Fruit fly (Drosophila melanogaster): ENCODE results near the gene tbrd-1.

The tbrd-1 gene

DNA sequence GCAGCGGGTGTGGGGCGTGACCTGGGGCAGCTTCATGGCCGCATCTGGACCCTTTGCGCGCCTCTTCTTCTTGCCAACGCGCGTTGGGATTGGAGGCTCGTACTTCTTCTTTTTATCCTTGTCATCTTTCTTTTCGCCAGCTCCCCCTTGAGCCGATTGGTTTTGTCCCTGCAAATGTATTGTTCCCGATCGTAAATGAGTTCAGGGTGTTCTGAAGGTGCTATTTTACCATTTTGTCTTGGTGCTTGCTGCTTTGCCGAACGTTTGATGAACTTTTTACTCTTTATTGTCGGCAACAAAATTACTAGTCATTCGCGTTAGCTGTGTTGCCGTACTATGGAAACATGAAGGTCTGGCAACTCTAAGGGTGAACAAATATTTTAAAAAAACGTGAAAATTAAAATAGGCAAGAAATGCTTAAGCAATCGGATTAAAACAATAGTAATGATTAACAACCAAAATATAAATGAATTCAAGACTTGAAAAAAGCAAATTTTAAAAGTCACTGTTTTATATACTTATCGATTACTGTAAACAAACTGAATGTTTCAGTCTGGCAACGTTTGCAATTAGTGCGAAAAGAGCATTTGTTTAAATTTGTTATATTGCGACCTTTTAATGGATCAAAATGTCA lies 37.9 kb upstream of the tbrd-1 start, which contains the start of the genes Rpt2 and CG13599:
Gene Rpt2 (minus strand): TSS at position 464 of the 634 bp plus-strand sequence.
Gene CG13599 (plus strand): TSS at position 545 of the 634 bp plus-strand sequence.
- TF ChIP-seq cyc (GFP tag; optimal IDR thresholded peaks at IDR 0.05) (peak; percentile 9), lz (GFP tag; optimal IDR thresholded peaks at IDR 0.05) (peak; percentile 12), achi (GFP tag; optimal IDR thresholded peaks at IDR 0.05) (no peak), CG8119 (GFP tag; IDR thresholded peaks at IDR 0.05) (no peak), esn (GFP tag; optimal IDR thresholded peaks at IDR 0.05) (peak; percentile 51), dsx (GFP tag; optimal IDR thresholded peaks at IDR 0.05; ENCODE audit: poor library complexity, severe bottlenecking) (peak; percentile 52), Sox102F (GFP tag; optimal IDR thresholded peaks at IDR 0.05) (no peak), CG3032 (tag; optimal IDR thresholded peaks at IDR 0.05) (peak; percentile 4), CG11902 (GFP tag; optimal IDR thresholded peaks at IDR 0.05) (no peak), fkh (GFP tag; optimal IDR thresholded peaks at IDR 0.05) (peak; percentile 93), Sox14 (GFP tag; optimal IDR thresholded peaks at IDR 0.05) (peak; percentile 59), Eip78C (GFP tag) (peak; percentile 19), Sox15 (GFP tag; optimal IDR thresholded peaks at IDR 0.05) (no peak), CG31627 (GFP tag; optimal IDR thresholded peaks at IDR 0.05) (peak; percentile 6)

DNA sequence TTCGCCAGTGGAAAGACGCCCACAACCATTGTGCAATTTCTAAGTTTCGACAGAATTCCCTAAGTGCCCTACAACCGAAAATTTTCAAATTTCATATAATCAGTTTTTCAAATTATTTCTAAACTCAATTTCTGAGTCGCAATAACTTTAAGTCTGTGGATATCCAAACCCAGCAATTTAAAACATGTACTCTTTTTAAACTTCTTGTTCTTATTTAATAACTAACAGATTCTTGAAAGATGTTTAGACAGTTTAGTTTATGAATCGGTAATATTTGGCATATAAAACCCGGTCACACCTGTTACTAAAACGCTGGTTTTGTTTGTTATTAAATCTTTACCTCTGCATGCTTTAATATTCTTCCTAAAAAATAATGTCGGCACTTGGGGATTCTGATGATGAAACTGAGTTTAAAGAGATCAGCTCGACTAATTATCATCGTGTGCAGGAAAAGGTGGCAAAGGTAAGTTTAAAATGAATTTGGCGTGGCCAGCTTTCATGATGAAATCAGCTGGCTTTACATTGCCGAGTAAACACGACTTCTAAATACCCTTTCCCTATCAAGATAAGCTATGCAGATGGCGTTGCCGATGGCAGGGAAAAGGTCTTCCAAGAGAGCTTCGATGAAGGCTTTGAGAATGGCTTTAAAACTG lies 35.7 kb upstream of the tbrd-1 start, which contains the start of the genes CG43998, CG43999 and CG31142:
Gene CG43998 (minus strand): TSS at position 51 of the 653 bp plus-strand sequence.
Gene CG43999 (minus strand): TSS at position 51 of the 653 bp plus-strand sequence.
Gene CG31142 (plus strand): TSS at position 294 of the 653 bp plus-strand sequence.
- no peak for TF ChIP-seq lz (GFP tag; optimal IDR thresholded peaks at IDR 0.05)
- TF ChIP-seq Gug (GFP tag; IDR thresholded peaks at IDR 0.05) = no peak
- peak; percentile 38 for TF ChIP-seq esn (GFP tag; optimal IDR thresholded peaks at IDR 0.05)
- peak; percentile 63 for TF ChIP-seq fkh (GFP tag; optimal IDR thresholded peaks at IDR 0.05)
- TF ChIP-seq CG8119 (GFP tag; IDR thresholded peaks at IDR 0.05) = no peak
- TF ChIP-seq Sox14 (GFP tag; optimal IDR thresholded peaks at IDR 0.05) = peak; percentile 23
- no peak for TF ChIP-seq topi (GFP tag; optimal IDR thresholded peaks at IDR 0.05)
- peak; percentile 61 for TF ChIP-seq Eip78C (GFP tag)
- TF ChIP-seq dsx (GFP tag; optimal IDR thresholded peaks at IDR 0.05; ENCODE audit: poor library complexity, severe bottlenecking) = no peak
- TF ChIP-seq Smox (GFP tag; optimal IDR thresholded peaks at IDR 0.05) = no peak
- no peak for TF ChIP-seq achi (GFP tag; optimal IDR thresholded peaks at IDR 0.05)
- no peak for TF ChIP-seq cyc (GFP tag; optimal IDR thresholded peaks at IDR 0.05)
- no peak for TF ChIP-seq Sox15 (GFP tag; optimal IDR thresholded peaks at IDR 0.05)

DNA sequence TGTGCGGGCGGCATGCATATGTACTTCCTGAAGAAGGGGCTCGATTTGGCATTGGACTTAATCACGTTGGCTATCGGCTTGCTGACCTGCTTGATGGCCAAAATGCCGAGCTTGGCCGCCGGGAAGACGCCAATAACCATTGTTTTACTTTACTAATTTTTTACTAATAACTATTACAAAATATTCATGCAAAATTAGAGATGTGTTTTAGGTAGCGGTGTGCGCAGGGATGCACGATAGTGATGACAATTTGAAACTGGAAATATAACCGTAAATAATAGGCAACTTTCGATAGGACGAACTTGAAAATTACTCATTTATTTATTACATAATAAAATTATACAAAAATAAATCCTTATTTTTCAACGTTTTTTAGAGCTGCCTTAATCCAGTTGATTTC lies 34.1 kb upstream of the tbrd-1 start, which contains the start of gene CG13601:
Gene CG13601 (minus strand): TSS at position 206 of the 400 bp plus-strand sequence.
- TF ChIP-seq Sox14 (GFP tag; optimal IDR thresholded peaks at IDR 0.05) = peak; percentile 20
- peak; percentile 65 for TF ChIP-seq Eip78C (GFP tag)
- TF ChIP-seq Blimp-1 (GFP tag; optimal IDR thresholded peaks at IDR 0.05) = no peak
- peak; percentile 42 for TF ChIP-seq esn (GFP tag; optimal IDR thresholded peaks at IDR 0.05)
- peak; percentile 31 for TF ChIP-seq lz (GFP tag; optimal IDR thresholded peaks at IDR 0.05)
- TF ChIP-seq dsx (GFP tag; optimal IDR thresholded peaks at IDR 0.05; ENCODE audit: poor library complexity, severe bottlenecking) = peak; percentile 55
- no peak for TF ChIP-seq Sox102F (GFP tag; optimal IDR thresholded peaks at IDR 0.05)
- TF ChIP-seq topi (GFP tag; optimal IDR thresholded peaks at IDR 0.05) = no peak

DNA sequence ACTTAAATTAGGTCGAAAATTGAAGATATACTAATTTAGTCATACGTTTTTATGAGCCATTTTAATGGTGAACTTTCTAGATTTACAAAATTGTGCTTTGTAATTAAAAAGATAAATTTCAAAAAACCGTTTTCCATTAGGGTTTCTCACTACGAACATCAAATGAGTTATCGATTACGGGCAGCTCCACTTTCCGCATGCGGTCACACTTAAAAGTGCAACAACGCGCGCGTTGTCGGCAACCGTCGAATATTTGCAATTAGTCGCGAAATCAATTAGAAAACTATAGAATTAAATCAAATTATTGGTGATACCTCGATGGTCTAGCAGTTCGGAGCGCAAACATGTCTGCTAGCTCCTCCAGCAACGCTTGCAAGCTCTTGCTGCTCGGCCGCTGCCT lies 30.8 kb upstream of the tbrd-1 start, which contains the start of gene Ndc1:
Gene Ndc1 (plus strand): TSS at position 200 of the 400 bp plus-strand sequence.
- no peak for TF ChIP-seq Ets96B (tag; optimal IDR thresholded peaks at IDR 0.05)
- no peak for TF ChIP-seq CG10669 (GFP tag; optimal IDR thresholded peaks at IDR 0.05)
- no peak for TF ChIP-seq Sox14 (GFP tag; optimal IDR thresholded peaks at IDR 0.05)
- TF ChIP-seq CG4318 (GFP tag; optimal IDR thresholded peaks at IDR 0.05) = no peak
- TF ChIP-seq CG32006 (GFP tag; optimal IDR thresholded peaks at IDR 0.05) = no peak
- TF ChIP-seq CG6808 (GFP tag; optimal IDR thresholded peaks at IDR 0.05) = no peak
- TF ChIP-seq CG6854 (GFP tag; optimal IDR thresholded peaks at IDR 0.05) = no peak
- no peak for TF ChIP-seq CG9139 (GFP tag; optimal IDR thresholded peaks at IDR 0.05)
- no peak for TF ChIP-seq ss (GFP tag; optimal IDR thresholded peaks at IDR 0.05)
- no peak for TF ChIP-seq CG11294 (GFP tag; IDR thresholded peaks at IDR 0.05)
- no peak for TF ChIP-seq fd59A (GFP tag; optimal IDR thresholded peaks at IDR 0.05)
- TF ChIP-seq acj6 (GFP tag; optimal IDR thresholded peaks at IDR 0.05) = no peak

All from whole organism, prepupa.